Worm (Caenorhabditis elegans): ENCODE data around the gene mig-6.

DNA sequence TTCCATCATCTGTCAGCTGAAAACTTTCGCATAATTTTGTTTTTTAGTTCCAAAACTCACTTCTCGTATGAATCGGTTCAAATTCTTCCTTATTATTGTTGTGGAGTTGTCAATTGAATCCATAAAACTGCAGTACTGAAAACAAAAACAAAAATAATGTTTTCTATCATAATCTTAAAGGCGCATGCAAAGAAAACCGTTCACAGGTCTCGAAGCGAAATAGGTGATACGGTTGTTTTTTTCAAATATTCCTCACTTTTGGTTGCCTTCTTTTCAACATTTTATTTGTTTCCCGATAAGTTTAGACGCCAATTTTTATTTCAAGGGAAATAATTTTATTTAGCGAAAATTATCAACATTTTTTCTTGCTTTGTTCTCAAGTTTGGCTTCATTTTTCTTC, 23.5 kb upstream of the mig-6 start:
- TF ChIP-seq lsy-27 (tag; optimal IDR thresholded peaks at IDR 0.05; ENCODE audit: borderline replicate concordance, insufficient read depth) (no peak), pha-4 (tag; optimal IDR thresholded peaks at IDR 0.05) (no peak), bed-2 (GFP tag; IDR thresholded peaks at IDR 0.05) (no peak), D2030.7 (GFP tag; IDR thresholded peaks at IDR 0.05) (no peak), nhr-120 (GFP tag; IDR thresholded peaks at IDR 0.05) (no peak), ama-1 (optimal IDR thresholded peaks at IDR 0.05) (no peak), ama-1 (GFP tag; optimal IDR thresholded peaks at IDR 0.05) (no peak)

Data from whole organism, young adult.